Worm (Caenorhabditis elegans) whole organism, L3 larva: ENCODE measurements around the gene byn-1.

ENCODE experiments used
- ceh-9 ChIP-seq: sonication (generic microtip); optimal IDR thresholded peaks from 2 replicates; lab custom pipeline; 2018; ENCODE audit warnings: missing biosample characterization, missing genetic modification characterization
- nhr-67 ChIP-seq: fragments of 150-350 bp; optimal IDR thresholded peaks from 2 replicates; lab custom pipeline; 2014; ENCODE audit warnings: missing biosample characterization, missing genetic modification characterization
- unc-62 ChIP-seq: fragments of 150-350 bp; sonication (generic microtip); optimal IDR thresholded peaks from 4 replicates; lab custom pipeline; 2014; ENCODE audit warnings: missing biosample characterization, missing genetic modification reagents, missing genetic modification characterization

DNA sequence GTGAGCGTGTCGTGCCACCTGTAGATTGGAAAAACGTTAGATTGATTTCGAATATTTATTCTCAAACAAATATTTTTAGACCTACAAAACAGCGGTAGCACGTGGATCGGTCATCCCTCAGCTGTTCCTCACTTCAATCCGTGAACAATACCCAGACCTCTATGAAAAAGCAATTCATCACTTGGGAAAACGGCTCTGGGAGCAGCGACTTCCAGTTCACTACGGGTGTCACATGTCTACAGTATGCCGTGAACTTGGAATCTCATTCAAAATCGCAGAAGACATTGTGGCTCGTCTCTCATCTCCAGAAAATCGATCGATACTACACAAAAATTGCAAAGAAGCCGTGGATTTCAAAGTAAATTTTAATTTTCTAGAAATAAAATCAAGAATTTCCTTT is 27.3 kb upstream of the byn-1 start:
- TF ChIP-seq ceh-9 (tag; lab: Kevin White, UChicago) (no peak), unc-62 (no peak), nhr-67 (tag; lab: Kevin White, UChicago) (no peak)
